Worm (Caenorhabditis elegans): ENCODE data around the gene C24A8.6.

- TF ChIP-seq ama-1 (optimal IDR thresholded peaks at IDR 0.05) (no peak), scrt-1 (GFP tag; IDR thresholded peaks at IDR 0.05) (no peak), tra-4 (tag; optimal IDR thresholded peaks at IDR 0.05) (no peak), flt-1 (GFP tag; IDR thresholded peaks at IDR 0.05) (no peak), B0310.2 (tag; optimal IDR thresholded peaks at IDR 0.05) (no peak), aly-1 (tag; optimal IDR thresholded peaks at IDR 0.05) (no peak), tbx-11 (GFP tag; IDR thresholded peaks at IDR 0.05) (no peak), pes-1 (GFP tag; IDR thresholded peaks at IDR 0.05) (no peak), tbx-37 (GFP tag; conservative IDR thresholded peaks at IDR 0.05) (no peak), ceh-36 (tag; optimal IDR thresholded peaks at IDR 0.05) (no peak)
Measured at ce11 chrX:4371413-4371812, 39.2 kb upstream of the C24A8.6 start, which contains the start of gene R160.13.

Measured in whole organism, early embryonic.